Worm (Caenorhabditis elegans) whole organism, late embryonic: ENCODE results near the gene T06F4.1.

Experiments used
- Y22D7AL.16 ChIP-seq: sonication (generic microtip); optimal IDR thresholded peaks from 2 replicates; lab custom pipeline; 2016; ENCODE audit warnings: missing genetic modification characterization, missing compliant biosample characterization
- dve-1 ChIP-seq: sonication (generic microtip); optimal IDR thresholded peaks from 2 replicates; lab custom pipeline; 2017; ENCODE audit warnings: antibody characterized with exemption, mild to moderate bottlenecking, missing genetic modification characterization, missing compliant biosample characterization
- elt-2 ChIP-seq: sonication (generic microtip); optimal IDR thresholded peaks from 2 replicates; lab custom pipeline; 2016; ENCODE audit warnings: missing genetic modification reagents, missing genetic modification characterization, missing compliant biosample characterization
- fkh-10 ChIP-seq: fragments of 150-350 bp; optimal IDR thresholded peaks from 2 replicates; lab custom pipeline; 2014; ENCODE audit warnings: missing biosample characterization, missing genetic modification reagents, missing genetic modification characterization
- hlh-15 ChIP-seq: sonication (generic microtip); optimal IDR thresholded peaks from 2 replicates; lab custom pipeline; 2016; ENCODE audit warnings: missing genetic modification characterization, missing compliant biosample characterization
- lin-11 ChIP-seq: fragments of 200-800 bp; sonication (Bioruptor generic); optimal IDR thresholded peaks from 2 replicates; lab custom pipeline; 2018; ENCODE audit warnings: mild to moderate bottlenecking, missing genetic modification characterization, missing compliant biosample characterization
- madf-2 ChIP-seq: sonication (generic microtip); optimal IDR thresholded peaks from 2 replicates; lab custom pipeline; 2017; ENCODE audit warnings: missing genetic modification characterization, missing compliant biosample characterization
- mec-3 ChIP-seq: sonication (generic microtip); optimal IDR thresholded peaks from 2 replicates; lab custom pipeline; 2016; ENCODE audit warnings: borderline replicate concordance, missing genetic modification characterization, missing compliant biosample characterization
- nfya-1 ChIP-seq: sonication (generic microtip); optimal IDR thresholded peaks from 2 replicates; lab custom pipeline; 2017; ENCODE audit warnings: missing genetic modification characterization, mild to moderate bottlenecking, missing compliant biosample characterization, antibody characterized with exemption, moderate library complexity
- nhr-11 ChIP-seq: fragments of 150-350 bp; optimal IDR thresholded peaks from 2 replicates; lab custom pipeline; 2014; ENCODE audit warnings: missing biosample characterization, missing genetic modification characterization
- pag-3 ChIP-seq: sonication (generic microtip); optimal IDR thresholded peaks from 2 replicates; lab custom pipeline; 2016; ENCODE audit warnings: missing compliant biosample characterization, missing genetic modification characterization, borderline replicate concordance
- pat-9 ChIP-seq: fragments of 200-800 bp; sonication (Bioruptor generic); optimal IDR thresholded peaks from 2 replicates; lab custom pipeline; 2018; ENCODE audit warnings: mild to moderate bottlenecking, missing genetic modification characterization, moderate library complexity, missing compliant biosample characterization
- sdc-2 ChIP-seq: sonication (generic microtip); optimal IDR thresholded peaks from 2 replicates; lab custom pipeline; 2016; ENCODE audit warnings: missing genotype, missing genetic modification characterization, missing compliant biosample characterization
- tbx-7 ChIP-seq: sonication (generic microtip); optimal IDR thresholded peaks from 2 replicates; lab custom pipeline; 2016; ENCODE audit warnings: missing genotype, missing genetic modification characterization, missing compliant biosample characterization

- TF ChIP-seq elt-2 (tag; lab: Kevin White, UChicago): no peak
- TF ChIP-seq mec-3 (tag; lab: Kevin White, UChicago): no peak
- TF ChIP-seq lin-11 (tag; lab: Kevin White, UChicago): no peak
- no peak for TF ChIP-seq hlh-15 (tag; lab: Kevin White, UChicago)
- no peak for TF ChIP-seq tbx-7 (tag; lab: Kevin White, UChicago)
- no peak for TF ChIP-seq pag-3
- no peak for TF ChIP-seq Y22D7AL.16 (tag; lab: Kevin White, UChicago)
- no peak for TF ChIP-seq sdc-2 (tag; lab: Kevin White, UChicago)
- no peak for TF ChIP-seq fkh-10 (GFP tag; lab: Kevin White, UChicago)
- no peak for TF ChIP-seq dve-1 (tag; lab: Kevin White, UChicago)
- no peak for TF ChIP-seq nhr-11 (tag; lab: Kevin White, UChicago)
- TF ChIP-seq madf-2: no peak
- no peak for TF ChIP-seq nfya-1
- no peak for TF ChIP-seq pat-9 (tag; lab: Kevin White, UChicago)
These were observed 3.2 kb downstream of the T06F4.1 start for ce11 chrX:4075934-4076333.
